Fruit fly (Drosophila melanogaster) whole organism, prepupa: ENCODE results near the gene CG5853.

ENCODE experiments used
- Blimp-1 ChIP-seq: fragments of 200-800 bp; sonication (Bioruptor generic); optimal IDR thresholded peaks from 3 replicates; lab custom pipeline; 2017; ENCODE audit warnings: missing biosample characterization, missing genetic modification characterization, mild to moderate bottlenecking, moderate library complexity, missing genetic modification reagents
- CG10631 ChIP-seq: fragments of 200-800 bp; sonication (Bioruptor generic); optimal IDR thresholded peaks from 2 replicates; lab custom pipeline; 2016; ENCODE audit warnings: missing biosample characterization, missing genetic modification characterization
- CG10669 ChIP-seq: fragments of 200-800 bp; sonication (Bioruptor generic); optimal IDR thresholded peaks from 3 replicates; lab custom pipeline; 2018; ENCODE audit warnings: missing biosample characterization, mild to moderate bottlenecking, missing genetic modification characterization, moderate library complexity
- CG11902 ChIP-seq: fragments of 200-800 bp; sonication (Bioruptor generic); optimal IDR thresholded peaks from 3 replicates; lab custom pipeline; 2016; ENCODE audit warnings: missing biosample characterization, missing genetic modification characterization
- CG15336 ChIP-seq: fragments of 200-800 bp; sonication (Bioruptor generic); IDR thresholded peaks from 2 replicates; pipeline ENCODE4 v1.3.6; 2022; ENCODE audit warnings: missing biosample characterization, missing genetic modification characterization
- CG16779 ChIP-seq: fragments of 200-800 bp; sonication (Bioruptor generic); optimal IDR thresholded peaks from 3 replicates; lab custom pipeline; 2017; ENCODE audit warnings: missing biosample characterization, mild to moderate bottlenecking, missing genetic modification characterization
- CG3032 ChIP-seq: fragments of 200-800 bp; optimal IDR thresholded peaks from 2 replicates; lab custom pipeline; 2019; ENCODE audit warnings: missing biosample characterization, mild to moderate bottlenecking, missing genetic modification characterization, moderate library complexity
- CG34406 ChIP-seq: fragments of 200-800 bp; sonication (Bioruptor generic); optimal IDR thresholded peaks from 3 replicates; lab custom pipeline; 2016; ENCODE audit warnings: missing biosample characterization, missing genetic modification characterization
- CG4318 ChIP-seq: fragments of 200-800 bp; sonication (Bioruptor generic); optimal IDR thresholded peaks from 3 replicates; lab custom pipeline; 2017; ENCODE audit warnings: missing biosample characterization, mild to moderate bottlenecking, missing genetic modification characterization
- CG6792 ChIP-seq: fragments of 200-800 bp; sonication (Bioruptor generic); optimal IDR thresholded peaks from 3 replicates; lab custom pipeline; 2016; ENCODE audit warnings: missing biosample characterization, missing genetic modification characterization
- CG6808 ChIP-seq: fragments of 200-800 bp; sonication (Bioruptor generic); optimal IDR thresholded peaks from 3 replicates; lab custom pipeline; 2017; ENCODE audit warnings: missing biosample characterization, missing genetic modification characterization, mild to moderate bottlenecking, moderate library complexity, missing genetic modification reagents
- CG6854 ChIP-seq: fragments of 200-800 bp; sonication (Bioruptor generic); optimal IDR thresholded peaks from 2 replicates; lab custom pipeline; 2017; ENCODE audit warnings: missing biosample characterization, mild to moderate bottlenecking, missing genetic modification characterization
- CG7368 ChIP-seq: fragments of 200-800 bp; sonication (Bioruptor generic); optimal IDR thresholded peaks from 3 replicates; lab custom pipeline; 2016; ENCODE audit warnings: missing biosample characterization, missing genetic modification characterization
- CG8119 ChIP-seq: fragments of 200-800 bp; sonication (Bioruptor generic); IDR thresholded peaks from 3 replicates; pipeline ENCODE4 v1.3.6; 2022; ENCODE audit warnings: missing biosample characterization, missing genetic modification characterization
- CG8319 ChIP-seq: fragments of 200-800 bp; sonication (Bioruptor generic); optimal IDR thresholded peaks from 3 replicates; lab custom pipeline; 2016; ENCODE audit warnings: missing biosample characterization, missing genetic modification characterization
- CG9139 ChIP-seq: fragments of 200-800 bp; sonication (Bioruptor generic); optimal IDR thresholded peaks from 3 replicates; lab custom pipeline; 2017; ENCODE audit warnings: missing biosample characterization, mild to moderate bottlenecking, missing genetic modification characterization
- Eip75B ChIP-seq: fragments of 200-800 bp; sonication (Bioruptor generic); optimal IDR thresholded peaks from 3 replicates; lab custom pipeline; 2016; ENCODE audit warnings: missing biosample characterization, missing genetic modification characterization
- Eip78C ChIP-seq: fragments of 200-800 bp; sonication (Bioruptor generic); peaks from one replicate; lab custom pipeline; 2016; ENCODE audit warnings: missing biosample characterization, missing genetic modification characterization
- Eip93F ChIP-seq: fragments of 200-800 bp; sonication (Bioruptor generic); optimal IDR thresholded peaks from 2 replicates; lab custom pipeline; 2016; ENCODE audit warnings: missing biosample characterization, mild to moderate bottlenecking, missing genetic modification characterization
- Ets21C ChIP-seq: fragments of 200-800 bp; sonication (Bioruptor generic); optimal IDR thresholded peaks from 3 replicates; lab custom pipeline; 2016; ENCODE audit warnings: missing biosample characterization, missing genetic modification characterization
- Ets96B ChIP-seq: fragments of 200-800 bp; optimal IDR thresholded peaks from 2 replicates; lab custom pipeline; 2019; ENCODE audit warnings: missing biosample characterization, mild to moderate bottlenecking, missing genetic modification characterization, moderate library complexity
- Hr39 ChIP-seq: fragments of 200-800 bp; sonication (Bioruptor generic); optimal IDR thresholded peaks from 2 replicates; lab custom pipeline; 2016; ENCODE audit warnings: missing biosample characterization, missing genetic modification characterization
- Hr4 ChIP-seq: fragments of 200-800 bp; sonication (Bioruptor generic); optimal IDR thresholded peaks from 3 replicates; lab custom pipeline; 2016; ENCODE audit warnings: missing biosample characterization, missing genetic modification characterization
- Lpt ChIP-seq: fragments of 200-800 bp; sonication (Bioruptor generic); optimal IDR thresholded peaks from 3 replicates; lab custom pipeline; 2016; ENCODE audit warnings: missing biosample characterization, missing genetic modification characterization
- Met ChIP-seq: fragments of 200-800 bp; sonication (Bioruptor generic); optimal IDR thresholded peaks from 3 replicates; lab custom pipeline; 2016; ENCODE audit warnings: missing biosample characterization, missing genetic modification characterization
- Smox ChIP-seq: fragments of 200-800 bp; sonication (Bioruptor generic); optimal IDR thresholded peaks from 3 replicates; lab custom pipeline; 2016; ENCODE audit warnings: missing biosample characterization, missing genetic modification characterization
- Sox102F ChIP-seq: fragments of 200-800 bp; sonication (Bioruptor generic); optimal IDR thresholded peaks from 2 replicates; lab custom pipeline; 2016; ENCODE audit warnings: missing biosample characterization, mild to moderate bottlenecking, missing genetic modification characterization
- Sox14 ChIP-seq: fragments of 200-800 bp; sonication (Bioruptor generic); optimal IDR thresholded peaks from 3 replicates; lab custom pipeline; 2016; ENCODE audit warnings: missing biosample characterization, missing genetic modification characterization
- acj6 ChIP-seq: fragments of 200-800 bp; sonication (Bioruptor generic); optimal IDR thresholded peaks from 3 replicates; lab custom pipeline; 2016; ENCODE audit warnings: missing biosample characterization, missing genetic modification characterization
- cyc ChIP-seq: fragments of 200-800 bp; sonication (Bioruptor generic); optimal IDR thresholded peaks from 3 replicates; lab custom pipeline; 2016; ENCODE audit warnings: missing biosample characterization, missing genetic modification characterization
- dac ChIP-seq: fragments of 200-800 bp; sonication (Bioruptor generic); optimal IDR thresholded peaks from 2 replicates; lab custom pipeline; 2017; ENCODE audit warnings: missing biosample characterization, mild to moderate bottlenecking, missing genetic modification characterization
- dsx ChIP-seq: fragments of 200-800 bp; optimal IDR thresholded peaks from 3 replicates; lab custom pipeline; 2019; ENCODE audit warnings: missing biosample characterization, mild to moderate bottlenecking, missing genetic modification characterization, moderate library complexity; ENCODE audit not compliant: poor library complexity, severe bottlenecking
- eg ChIP-seq: fragments of 200-800 bp; sonication (Bioruptor generic); IDR thresholded peaks from 3 replicates; pipeline ENCODE4 v1.3.6; 2022; ENCODE audit warnings: missing biosample characterization, missing genetic modification characterization
- esn ChIP-seq: fragments of 200-800 bp; sonication (Bioruptor generic); optimal IDR thresholded peaks from 2 replicates; lab custom pipeline; 2016; ENCODE audit warnings: missing biosample characterization, mild to moderate bottlenecking, missing genetic modification characterization, moderate library complexity
- fd85E ChIP-seq: fragments of 200-800 bp; sonication (Bioruptor generic); optimal IDR thresholded peaks from 3 replicates; lab custom pipeline; 2016; ENCODE audit warnings: missing biosample characterization, missing genetic modification characterization
- fkh ChIP-seq: fragments of 200-800 bp; sonication (Bioruptor generic); optimal IDR thresholded peaks from 3 replicates; lab custom pipeline; 2017; ENCODE audit warnings: missing biosample characterization, mild to moderate bottlenecking, missing genetic modification characterization, moderate library complexity
- lz ChIP-seq: fragments of 200-800 bp; sonication (Bioruptor generic); optimal IDR thresholded peaks from 3 replicates; lab custom pipeline; 2016; ENCODE audit warnings: missing biosample characterization, missing genetic modification characterization
- net ChIP-seq: fragments of 200-800 bp; sonication (Bioruptor generic); optimal IDR thresholded peaks from 3 replicates; lab custom pipeline; 2016; ENCODE audit warnings: missing biosample characterization, missing genetic modification characterization
- pdm3 ChIP-seq: fragments of 200-800 bp; sonication (Bioruptor generic); optimal IDR thresholded peaks from 3 replicates; lab custom pipeline; 2016; ENCODE audit warnings: missing biosample characterization, missing genetic modification characterization
- salr ChIP-seq, 2 experiments: fragments of 200-800 bp; sonication (Bioruptor generic); optimal IDR thresholded peaks; 3 replicates each; lab custom pipeline; 2016 to 2018; ENCODE audit warnings: missing biosample characterization in 2 of 2, missing genetic modification characterization in 2 of 2, mild to moderate bottlenecking in 1 of 2
- spab ChIP-seq: fragments of 200-800 bp; sonication (Bioruptor generic); optimal IDR thresholded peaks from 2 replicates; lab custom pipeline; 2017; ENCODE audit warnings: missing biosample characterization, mild to moderate bottlenecking, missing genetic modification characterization, missing genetic modification reagents
- ss ChIP-seq, 2 experiments: fragments of 200-800 bp; sonication (Bioruptor generic); optimal IDR thresholded peaks; 2 replicates in 1 of 2; 3 replicates in 1 of 2; lab custom pipeline; 2017 to 2018; ENCODE audit warnings: mild to moderate bottlenecking in 2 of 2, missing biosample characterization in 2 of 2, missing genetic modification characterization in 2 of 2, moderate library complexity in 1 of 2
- topi ChIP-seq: fragments of 200-800 bp; sonication (Bioruptor generic); optimal IDR thresholded peaks from 3 replicates; lab custom pipeline; 2016; ENCODE audit warnings: missing biosample characterization, missing genetic modification characterization
- vri ChIP-seq: fragments of 200-800 bp; sonication (Bioruptor generic); optimal IDR thresholded peaks from 3 replicates; lab custom pipeline; 2016; ENCODE audit warnings: missing biosample characterization, mild to moderate bottlenecking, missing genetic modification characterization

The CG5853 gene

DNA sequence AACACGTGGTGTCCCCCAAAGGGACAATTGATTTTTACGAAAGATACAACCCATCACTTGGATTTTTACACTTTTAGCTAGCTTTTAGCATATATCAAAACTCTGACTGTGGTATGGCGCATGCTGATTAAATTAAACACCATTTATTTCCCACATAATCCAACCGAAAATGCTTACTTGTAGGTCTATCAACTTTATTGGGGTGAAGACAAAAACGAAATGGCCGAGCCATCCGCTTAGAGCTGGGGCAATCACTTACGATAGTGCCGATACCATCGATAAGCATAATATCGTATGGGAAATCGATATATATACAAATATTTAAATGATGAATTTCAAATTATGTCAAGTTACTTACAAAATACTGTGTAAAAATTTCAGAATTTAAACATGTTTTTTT lies 50.2 kb downstream of the CG5853 start, which contains the start of gene RpS2 (continued):
- TF ChIP-seq esn (GFP tag; lab: Kevin White, UChicago) (peak; percentile 71), Blimp-1 (no peak), Hr4 (GFP tag; lab: Kevin White, UChicago) (no peak), Smox (GFP tag; lab: Kevin White, UChicago) (peak; percentile 36), pdm3 (GFP tag; lab: Kevin White, UChicago) (no peak), eg (GFP tag; lab: Robert Waterston, UW) (no peak), topi (GFP tag; lab: Kevin White, UChicago) (peak; percentile 39), CG4318 (no peak), CG8319 (GFP tag; lab: Kevin White, UChicago) (no peak), Eip78C (GFP tag; lab: Kevin White, UChicago) (peak; percentile 79), Eip75B (peak; percentile 28), lz (no peak), CG11902 (GFP tag; lab: Kevin White, UChicago) (no peak), Hr39 (peak; percentile 30), CG16779 (tag; lab: Kevin White, UChicago) (no peak), CG8119 (no peak; the same call in 2 of the 3 replicates), vri (GFP tag; lab: Kevin White, UChicago) (peak; percentile 26), Sox102F (GFP tag; lab: Kevin White, UChicago) (peak; percentile 58), CG9139 (GFP tag; lab: Kevin White, UChicago) (no peak), cyc (GFP tag; lab: Kevin White, UChicago) (peak; percentile 1), CG10669 (GFP tag; lab: Kevin White, UChicago) (no peak), ss (GFP tag; optimal IDR thresholded peaks at IDR 0.05; lab: Kevin White, UChicago) (peak; percentile 32 to 39), CG3032 (tag; lab: Kevin White, UChicago) (peak; percentile 1), dac (GFP tag; lab: Kevin White, UChicago) (no peak), CG10631 (GFP tag; lab: Kevin White, UChicago) (no peak), fd85E (GFP tag; lab: Kevin White, UChicago) (no peak), fkh (GFP tag; lab: Kevin White, UChicago) (peak; percentile 22), CG6792 (GFP tag; lab: Kevin White, UChicago) (no peak), Met (GFP tag; lab: Kevin White, UChicago) (no peak)

- no peak for TF ChIP-seq pdm3 (GFP tag; lab: Kevin White, UChicago)
- peak; percentile 15 for TF ChIP-seq Blimp-1
- TF ChIP-seq CG6854 (GFP tag; lab: Kevin White, UChicago), result peak; percentile 52
- TF ChIP-seq CG3032 (tag; lab: Kevin White, UChicago), result peak; percentile 39
- TF ChIP-seq CG8319 (GFP tag; lab: Kevin White, UChicago), result no peak
- TF ChIP-seq Met (GFP tag; lab: Kevin White, UChicago), result peak; percentile 57
- TF ChIP-seq spab (GFP tag; lab: Kevin White, UChicago), result no peak
- TF ChIP-seq dsx (GFP tag; lab: Kevin White, UChicago), result peak; percentile 25
- peak; percentile 11; the same call in 1 of the 2 replicates for TF ChIP-seq CG15336
- peak; percentile 24 for TF ChIP-seq Sox14 (GFP tag; lab: Kevin White, UChicago)
- TF ChIP-seq CG10669 (GFP tag; lab: Kevin White, UChicago), result peak; percentile 17
- peak; percentile 21 for TF ChIP-seq CG7368
- peak; percentile 52 for TF ChIP-seq fkh (GFP tag; lab: Kevin White, UChicago)
- TF ChIP-seq CG6808 (GFP tag; lab: Kevin White, UChicago), result peak; percentile 18
- peak; percentile 65 for TF ChIP-seq esn (GFP tag; lab: Kevin White, UChicago)
- TF ChIP-seq CG9139 (GFP tag; lab: Kevin White, UChicago), result no peak
- peak; percentile 38 for TF ChIP-seq Eip75B
- no peak for TF ChIP-seq Lpt (GFP tag; lab: Kevin White, UChicago)
- peak; percentile 38 for TF ChIP-seq lz
- peak; percentile 56 for TF ChIP-seq CG34406 (GFP tag; lab: Kevin White, UChicago)
- peak; percentile 23 for TF ChIP-seq Eip93F
- peak; percentile 13 for TF ChIP-seq Ets96B
- no peak for TF ChIP-seq net
- peak; percentile 1 for TF ChIP-seq Ets21C
- peak; percentile 77 for TF ChIP-seq Eip78C (GFP tag; lab: Kevin White, UChicago)
- TF ChIP-seq CG16779 (tag; lab: Kevin White, UChicago), result no peak
- TF ChIP-seq salr (GFP tag; optimal IDR thresholded peaks at IDR 0.05; lab: Kevin White, UChicago), result no peak
- peak in 1 of 2 experiments; percentile 58 for TF ChIP-seq ss (GFP tag; optimal IDR thresholded peaks at IDR 0.05; lab: Kevin White, UChicago)
- peak; percentile 56 for TF ChIP-seq topi (GFP tag; lab: Kevin White, UChicago)
- peak; percentile 29 for TF ChIP-seq acj6 (GFP tag; lab: Kevin White, UChicago)
- TF ChIP-seq vri (GFP tag; lab: Kevin White, UChicago), result peak; percentile 74
Measured at dm6 chr2L:9894871-9895364, 52.5 kb downstream of the CG5853 start, which contains the start of gene Bka. Gene Bka (plus strand): TSS chr2L:9895287.
